ENCODE assay signal across 3 fruit fly cellular contexts in the genomic region with DNA sequence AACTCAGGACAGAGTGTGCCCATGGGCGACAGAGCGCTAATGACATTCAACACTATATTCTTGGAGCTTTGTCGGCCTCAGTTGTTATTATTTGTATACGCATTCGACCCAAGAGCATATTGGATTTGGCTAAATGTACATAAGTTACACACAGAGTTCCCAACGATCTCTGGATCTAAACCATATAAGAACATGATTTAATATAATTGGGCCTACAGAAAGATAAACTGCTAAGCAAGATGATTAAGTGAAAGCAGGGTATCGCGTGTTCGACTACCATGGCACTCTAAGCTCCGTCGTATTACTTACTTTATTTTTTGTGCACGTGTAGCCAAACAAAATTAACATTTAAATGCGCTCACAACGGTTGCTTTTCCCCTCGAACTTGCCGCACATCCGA.
TF ChIP-seq lines count a peak whose summit lies in the region.

No protein-coding gene starts in this region.

- TF ChIP-seq CTCF in whole organism, embryonic (GFP tag; optimal IDR thresholded peaks at IDR 0.05; lab: Kevin White, UChicago), result no peak

TF ChIP-seq in whole organism, embryonic, 481 proteins besides CTCF, POLR2A, EP300 and RAD21 (continues in another document):
- TF ChIP-seq sens (GFP tag; lab: Kevin White, UChicago) (peak; percentile 92), CG17359 (tag; optimal IDR thresholded peaks at IDR 0.05; lab: Kevin White, UChicago) (peak; percentile 46), eyg (GFP tag; optimal IDR thresholded peaks at IDR 0.05; lab: Kevin White, UChicago) (no peak), CG10979 (tag; optimal IDR thresholded peaks at IDR 0.05; lab: Kevin White, UChicago) (peak; percentile 59), CG31224 (GFP tag; IDR thresholded peaks at IDR 0.05; lab: Robert Waterston, UW) (no peak), CG8388 (GFP tag; optimal IDR thresholded peaks at IDR 0.05; lab: Kevin White, UChicago) (peak; percentile 34), corto (GFP tag; optimal IDR thresholded peaks at IDR 0.05; lab: Kevin White, UChicago) (no peak), NC2α (GFP tag; optimal IDR thresholded peaks at IDR 0.05; lab: Kevin White, UChicago) (peak; percentile 7), hb (GFP tag; IDR thresholded peaks at IDR 0.05; lab: Robert Waterston, UW; ENCODE audit: partially characterized antibody) (no peak), Lhr (GFP tag; optimal IDR thresholded peaks at IDR 0.05; lab: Kevin White, UChicago) (peak; percentile 4), CG9797 (GFP tag; optimal IDR thresholded peaks at IDR 0.05; lab: Kevin White, UChicago) (no peak), CG30431 (GFP tag; optimal IDR thresholded peaks at IDR 0.05; lab: Kevin White, UChicago) (peak; percentile 12), sc (optimal IDR thresholded peaks at IDR 0.05; lab: Kevin White, UChicago) (no peak), sc (GFP tag; optimal IDR thresholded peaks at IDR 0.05; lab: Kevin White, UChicago) (peak; percentile 36), Usf (GFP tag; optimal IDR thresholded peaks at IDR 0.05; lab: Kevin White, UChicago) (no peak), chm (GFP tag; IDR thresholded peaks at IDR 0.05; lab: Robert Waterston, UW) (peak; percentile 48; the same call in 1 of the 2 replicates), CG10366 (GFP tag; IDR thresholded peaks at IDR 0.05; lab: Robert Waterston, UW) (peak; percentile 16; the same call in 1 of the 2 replicates), CG13894 (tag; optimal IDR thresholded peaks at IDR 0.05; lab: Kevin White, UChicago) (peak; percentile 13), CG12769 (tag; optimal IDR thresholded peaks at IDR 0.05; lab: Kevin White, UChicago) (peak; percentile 44), Ets65A (GFP tag; lab: Kevin White, UChicago) (peak; percentile 92), sisA (GFP tag; IDR thresholded peaks at IDR 0.05; lab: Robert Waterston, UW) (0 out of 2 replicates have a peak, but pooled peaks have one; percentile 6), HHEX (GFP tag; optimal IDR thresholded peaks at IDR 0.05; lab: Kevin White, UChicago) (peak; percentile 30), CG2875 (GFP tag; optimal IDR thresholded peaks at IDR 0.05; lab: Kevin White, UChicago) (no peak), PHDP (tag; optimal IDR thresholded peaks at IDR 0.05; lab: Kevin White, UChicago) (peak; percentile 45), CG30403 (GFP tag; optimal IDR thresholded peaks at IDR 0.05; lab: Kevin White, UChicago) (peak; percentile 37), oc (tag; optimal IDR thresholded peaks at IDR 0.05; lab: Kevin White, UChicago) (peak; percentile 51), CG12942 (GFP tag; optimal IDR thresholded peaks at IDR 0.05; lab: Kevin White, UChicago) (peak; percentile 7), CG7357 (GFP tag; IDR thresholded peaks at IDR 0.05; lab: Robert Waterston, UW) (no peak), CG17568 (GFP tag; optimal IDR thresholded peaks at IDR 0.05; lab: Kevin White, UChicago) (peak; percentile 23)

TF ChIP-seq in whole organism, prepupa, 60 proteins besides CTCF, POLR2A, EP300 and RAD21 (continues in another document):
- no peak for TF ChIP-seq CG11294 (GFP tag; IDR thresholded peaks at IDR 0.05; lab: Robert Waterston, UW)
- TF ChIP-seq CG31627 (GFP tag; optimal IDR thresholded peaks at IDR 0.05; lab: Kevin White, UChicago), result no peak
- no peak for TF ChIP-seq CG3032 (tag; optimal IDR thresholded peaks at IDR 0.05; lab: Kevin White, UChicago)
- TF ChIP-seq vri (GFP tag; optimal IDR thresholded peaks at IDR 0.05; lab: Kevin White, UChicago), result no peak
- TF ChIP-seq Sox14 (GFP tag; optimal IDR thresholded peaks at IDR 0.05; lab: Kevin White, UChicago), result no peak
- TF ChIP-seq CG6854 (GFP tag; optimal IDR thresholded peaks at IDR 0.05; lab: Kevin White, UChicago), result no peak
- no peak for TF ChIP-seq eg (GFP tag; IDR thresholded peaks at IDR 0.05; lab: Robert Waterston, UW)
- no peak for TF ChIP-seq salr (GFP tag; optimal IDR thresholded peaks at IDR 0.05; lab: Kevin White, UChicago)
- 0 out of 2 replicates have a peak, but pooled peaks have one; percentile 22 for TF ChIP-seq CG15336 (GFP tag; IDR thresholded peaks at IDR 0.05; lab: Robert Waterston, UW)
- peak; percentile 3 for TF ChIP-seq Hr4 (GFP tag; optimal IDR thresholded peaks at IDR 0.05; lab: Kevin White, UChicago)
- TF ChIP-seq topi (GFP tag; optimal IDR thresholded peaks at IDR 0.05; lab: Kevin White, UChicago), result no peak
- no peak for TF ChIP-seq CG10669 (GFP tag; optimal IDR thresholded peaks at IDR 0.05; lab: Kevin White, UChicago)
- TF ChIP-seq fkh (GFP tag; optimal IDR thresholded peaks at IDR 0.05; lab: Kevin White, UChicago), result no peak
- TF ChIP-seq Eip93F (GFP tag; optimal IDR thresholded peaks at IDR 0.05; lab: Kevin White, UChicago), result no peak
- peak; percentile 37 for TF ChIP-seq svp (GFP tag; lab: Kevin White, UChicago)
- TF ChIP-seq CG9139 (GFP tag; optimal IDR thresholded peaks at IDR 0.05; lab: Kevin White, UChicago), result no peak
- no peak for TF ChIP-seq CG34406 (GFP tag; optimal IDR thresholded peaks at IDR 0.05; lab: Kevin White, UChicago)
- 0 out of 3 replicates have a peak, but pooled peaks have one; percentile 19 for TF ChIP-seq CG8119 (GFP tag; IDR thresholded peaks at IDR 0.05; lab: Robert Waterston, UW)
- TF ChIP-seq Hr39 (GFP tag; optimal IDR thresholded peaks at IDR 0.05; lab: Kevin White, UChicago), result peak; percentile 12
- TF ChIP-seq Ets96B (tag; optimal IDR thresholded peaks at IDR 0.05; lab: Kevin White, UChicago), result no peak
- peak; percentile 8 for TF ChIP-seq CG10631 (GFP tag; optimal IDR thresholded peaks at IDR 0.05; lab: Kevin White, UChicago)
- TF ChIP-seq Met (GFP tag; optimal IDR thresholded peaks at IDR 0.05; lab: Kevin White, UChicago), result no peak
- no peak for TF ChIP-seq CG6276 (GFP tag; optimal IDR thresholded peaks at IDR 0.05; lab: Kevin White, UChicago)
- no peak for TF ChIP-seq Blimp-1 (GFP tag; optimal IDR thresholded peaks at IDR 0.05; lab: Kevin White, UChicago)
- TF ChIP-seq CG6163 (GFP tag; IDR thresholded peaks at IDR 0.05; lab: Robert Waterston, UW), result 0 out of 3 replicates have a peak, but pooled peaks have one; percentile 22
- peak; percentile 11 for TF ChIP-seq OdsH (GFP tag; optimal IDR thresholded peaks at IDR 0.05; lab: Kevin White, UChicago)
- no peak for TF ChIP-seq net (GFP tag; optimal IDR thresholded peaks at IDR 0.05; lab: Kevin White, UChicago)
- peak; percentile 29 for TF ChIP-seq CG32006 (GFP tag; optimal IDR thresholded peaks at IDR 0.05; lab: Kevin White, UChicago)
- no peak for TF ChIP-seq CG16779 (tag; optimal IDR thresholded peaks at IDR 0.05; lab: Kevin White, UChicago)
- no peak for TF ChIP-seq lz (GFP tag; optimal IDR thresholded peaks at IDR 0.05; lab: Kevin White, UChicago)
- no peak for TF ChIP-seq fd59A (GFP tag; optimal IDR thresholded peaks at IDR 0.05; lab: Kevin White, UChicago)

TF ChIP-seq in whole organism, pupa, 21 proteins besides CTCF, POLR2A, EP300 and RAD21:
- peak; percentile 23 for TF ChIP-seq CG14655 (GFP tag; optimal IDR thresholded peaks at IDR 0.05; lab: Kevin White, UChicago)
- TF ChIP-seq CG8301 (tag; optimal IDR thresholded peaks at IDR 0.05; lab: Kevin White, UChicago), result peak; percentile 35
- no peak for TF ChIP-seq Ets98B (GFP tag; IDR thresholded peaks at IDR 0.05; lab: Robert Waterston, UW)
- peak; percentile 29 for TF ChIP-seq CG9948 (tag; optimal IDR thresholded peaks at IDR 0.05; lab: Kevin White, UChicago)
- TF ChIP-seq CG13204 (GFP tag; optimal IDR thresholded peaks at IDR 0.05; lab: Kevin White, UChicago), result no peak
- TF ChIP-seq EcR (GFP tag; optimal IDR thresholded peaks at IDR 0.05; lab: Kevin White, UChicago), result no peak
- TF ChIP-seq CG17806 (tag; optimal IDR thresholded peaks at IDR 0.05; lab: Kevin White, UChicago), result peak; percentile 12
- TF ChIP-seq CG32121 (GFP tag; IDR thresholded peaks at IDR 0.05; lab: Robert Waterston, UW), result no peak
- no peak for TF ChIP-seq CG12605 (GFP tag; IDR thresholded peaks at IDR 0.05; lab: Robert Waterston, UW)
TF ChIP-seq in whole organism, pupa: peak in this region for 4.

Comparison
In these comparisons a context has a peak if more than half of its experiments do, and no peak if none do; other contexts are left out.
1. Of the 7 proteins assayed by ChIP-seq in both whole organism, embryonic and whole organism, prepupa: peak only in whole organism, embryonic: Blimp-1 and Sox102F; only in whole organism, prepupa: Hr39; in both: none; in neither: 4.